Fruit fly (Drosophila melanogaster) whole organism, wandering third instar larva: ENCODE data around the gene CG6168.

Source experiments
- Abd-B ChIP-seq: fragments of >200 bp; optimal IDR thresholded peaks from 2 replicates; lab custom pipeline; 2017; ENCODE audit warnings: missing biosample characterization, missing genetic modification characterization
- CG32264 ChIP-seq: fragments of 200-800 bp; sonication (Bioruptor generic); optimal IDR thresholded peaks from 2 replicates; lab custom pipeline; 2016; ENCODE audit warnings: missing biosample characterization, missing genetic modification characterization
- CG9705 ChIP-seq: fragments of 200-800 bp; sonication (Bioruptor generic); optimal IDR thresholded peaks from 2 replicates; lab custom pipeline; 2018; ENCODE audit warnings: missing biosample characterization, mild to moderate bottlenecking, missing genetic modification characterization
- CrebA ChIP-seq: fragments of 200-800 bp; sonication (Bioruptor generic); optimal IDR thresholded peaks from 2 replicates; lab custom pipeline; 2016; ENCODE audit warnings: missing biosample characterization, mild to moderate bottlenecking, missing genetic modification characterization, borderline replicate concordance
- Dfd ChIP-seq: fragments of >200 bp; optimal IDR thresholded peaks from 2 replicates; lab custom pipeline; 2017; ENCODE audit warnings: missing biosample characterization, missing genetic modification characterization
- Dif ChIP-seq: fragments of 200-275, 200-300 bp; sonication (Bioruptor generic); optimal IDR thresholded peaks from 2 replicates; lab custom pipeline; 2018; ENCODE audit warnings: missing biosample characterization, missing genetic modification characterization; ENCODE audit not compliant: partially characterized antibody
- GATAd ChIP-seq: sonication (Bioruptor generic); optimal IDR thresholded peaks from 2 replicates; lab custom pipeline; 2016; ENCODE audit warnings: missing biosample characterization, missing genetic modification characterization
- HLH106 ChIP-seq: fragments of 200-800 bp; optimal IDR thresholded peaks from 3 replicates; lab custom pipeline; 2019; ENCODE audit warnings: missing biosample characterization, mild to moderate bottlenecking, missing genetic modification characterization, moderate library complexity
- Hnf4 ChIP-seq: fragments of 200-800 bp; sonication (Bioruptor generic); optimal IDR thresholded peaks from 2 replicates; lab custom pipeline; 2016; ENCODE audit warnings: missing biosample characterization, mild to moderate bottlenecking, missing genetic modification characterization
- Hr78 ChIP-seq: fragments of >200 bp; optimal IDR thresholded peaks from 2 replicates; lab custom pipeline; 2017; ENCODE audit warnings: missing biosample characterization, missing genetic modification characterization
- Hr83 ChIP-seq: fragments of 200-300 bp; sonication (Bioruptor generic); optimal IDR thresholded peaks from 2 replicates; lab custom pipeline; 2016; ENCODE audit warnings: missing biosample characterization, mild to moderate bottlenecking, missing genetic modification characterization, moderate library complexity; ENCODE audit not compliant: poor library complexity, severe bottlenecking
- Jra ChIP-seq: sonication (Bioruptor generic); optimal IDR thresholded peaks from 2 replicates; lab custom pipeline; 2016; ENCODE audit warnings: missing biosample characterization, missing genetic modification characterization
- Mio ChIP-seq: sonication (Bioruptor generic); optimal IDR thresholded peaks from 2 replicates; lab custom pipeline; 2016; ENCODE audit warnings: missing biosample characterization, missing genetic modification characterization
- Myc ChIP-seq: fragments of >200 bp; optimal IDR thresholded peaks from 2 replicates; lab custom pipeline; 2017
- N ChIP-seq: fragments of >200 bp; optimal IDR thresholded peaks from 2 replicates; lab custom pipeline; 2018; ENCODE audit warnings: missing biosample characterization, missing external identifiers, missing genetic modification characterization
- OdsH ChIP-seq: fragments of 200-800 bp; sonication (Bioruptor generic); optimal IDR thresholded peaks from 2 replicates; lab custom pipeline; 2016; ENCODE audit warnings: missing biosample characterization, mild to moderate bottlenecking, missing genetic modification characterization
- Rel ChIP-seq, 2 experiments: fragments of 200-800 bp; sonication (Bioruptor generic) in 1 of 2; optimal IDR thresholded peaks; 2 replicates in 1 of 2; 3 replicates in 1 of 2; lab custom pipeline; 2016 to 2019; ENCODE audit warnings: mild to moderate bottlenecking in 2 of 2, missing biosample characterization in 2 of 2, missing genetic modification characterization in 2 of 2, moderate library complexity in 1 of 2
- Sp1 ChIP-seq: fragments of 200-800 bp; sonication (Bioruptor generic); optimal IDR thresholded peaks from 3 replicates; lab custom pipeline; 2019; ENCODE audit warnings: missing biosample characterization, mild to moderate bottlenecking, missing genetic modification characterization, moderate library complexity
- Vsx2 ChIP-seq: fragments of 200-300, 225-300 bp; sonication (Bioruptor generic); optimal IDR thresholded peaks from 2 replicates; lab custom pipeline; 2018; ENCODE audit warnings: missing biosample characterization, missing genetic modification characterization; ENCODE audit not compliant: partially characterized antibody
- br ChIP-seq: fragments of 200-800 bp; sonication (Bioruptor generic); optimal IDR thresholded peaks from 2 replicates; lab custom pipeline; 2016; ENCODE audit warnings: missing biosample characterization, missing genetic modification characterization
- brk ChIP-seq: fragments of 200-800 bp; sonication (Bioruptor generic); optimal IDR thresholded peaks from 2 replicates; lab custom pipeline; 2016; ENCODE audit warnings: missing biosample characterization, mild to moderate bottlenecking, missing genetic modification characterization
- dl ChIP-seq, 2 experiments: fragments of 175-275, 200-275 bp in 1 of 2; fragments of 200-275 bp in 1 of 2; sonication (Bioruptor generic); optimal IDR thresholded peaks; lab custom pipeline; 2018; ENCODE audit warnings: mild to moderate bottlenecking in 2 of 2, missing biosample characterization in 2 of 2, missing genetic modification characterization in 2 of 2, moderate library complexity in 2 of 2; ENCODE audit not compliant: partially characterized antibody in 2 of 2, insufficient read depth in 1 of 2
- dmrt93B ChIP-seq: fragments of 200-800 bp; sonication (Bioruptor generic); optimal IDR thresholded peaks from 2 replicates; lab custom pipeline; 2018; ENCODE audit warnings: missing biosample characterization, mild to moderate bottlenecking, missing genetic modification characterization
- dsf ChIP-seq: sonication (Bioruptor generic); optimal IDR thresholded peaks from 2 replicates; lab custom pipeline; 2016; ENCODE audit warnings: missing biosample characterization, missing genetic modification characterization, borderline replicate concordance
- ey ChIP-seq: fragments of 200-800 bp; sonication (Bioruptor generic); optimal IDR thresholded peaks from 2 replicates; lab custom pipeline; 2016; ENCODE audit warnings: missing biosample characterization, missing genetic modification characterization
- foxo ChIP-seq, 2 experiments: fragments of 200-800 bp; sonication (Bioruptor generic); optimal IDR thresholded peaks; 2 replicates in 1 of 2; 3 replicates in 1 of 2; lab custom pipeline; 2016 to 2017; ENCODE audit warnings: missing biosample characterization in 2 of 2, missing genetic modification characterization in 2 of 2
- fru ChIP-seq: fragments of 200-800 bp; sonication (Bioruptor generic); optimal IDR thresholded peaks from 3 replicates; lab custom pipeline; 2016; ENCODE audit warnings: missing biosample characterization, mild to moderate bottlenecking, missing genetic modification characterization
- h ChIP-seq: fragments of 200-800 bp; sonication (Bioruptor generic); optimal IDR thresholded peaks from 3 replicates; lab custom pipeline; 2016; ENCODE audit warnings: missing biosample characterization, mild to moderate bottlenecking, missing genetic modification characterization
- jim ChIP-seq: fragments of 175-275, 200-325 bp; sonication (Bioruptor generic); optimal IDR thresholded peaks from 2 replicates; lab custom pipeline; 2016; ENCODE audit warnings: missing biosample characterization, mild to moderate bottlenecking, missing genetic modification characterization
- lola ChIP-seq: fragments of >200 bp; optimal IDR thresholded peaks from 2 replicates; lab custom pipeline; 2017; ENCODE audit warnings: missing biosample characterization, missing genetic modification characterization
- pan ChIP-seq: fragments of >200 bp; optimal IDR thresholded peaks from 2 replicates; lab custom pipeline; 2017
- psq ChIP-seq: fragments of 200-800 bp; sonication (Bioruptor generic); optimal IDR thresholded peaks from 3 replicates; lab custom pipeline; 2017; ENCODE audit warnings: missing biosample characterization, mild to moderate bottlenecking, missing genetic modification characterization, moderate library complexity
- rgr ChIP-seq: fragments of 200-800 bp; sonication (Bioruptor generic); optimal IDR thresholded peaks from 3 replicates; lab custom pipeline; 2016; ENCODE audit warnings: missing biosample characterization, mild to moderate bottlenecking, missing genetic modification characterization
- sage ChIP-seq: fragments of 200-800 bp; sonication (Bioruptor generic); optimal IDR thresholded peaks from 2 replicates; lab custom pipeline; 2016; ENCODE audit warnings: missing biosample characterization, mild to moderate bottlenecking, missing genetic modification characterization
- sv ChIP-seq: fragments of 200-800 bp; sonication (Bioruptor generic); optimal IDR thresholded peaks from 3 replicates; lab custom pipeline; 2016; ENCODE audit warnings: missing biosample characterization, missing genetic modification characterization
- tai ChIP-seq: sonication (Bioruptor generic); optimal IDR thresholded peaks from 2 replicates; lab custom pipeline; 2016; ENCODE audit warnings: missing biosample characterization, missing genetic modification characterization
- usp ChIP-seq: fragments of >200 bp; optimal IDR thresholded peaks from 2 replicates; lab custom pipeline; 2017; ENCODE audit warnings: missing biosample characterization, missing genetic modification characterization
- woc ChIP-seq: sonication (Bioruptor generic); optimal IDR thresholded peaks from 2 replicates; lab custom pipeline; 2016; ENCODE audit warnings: missing biosample characterization, mild to moderate bottlenecking, missing genetic modification characterization

The CG6168 gene

dm6 chr3L:11353002-11353401 lies 31.5 kb upstream of the CG6168 start:
- TF ChIP-seq Rel (GFP tag; optimal IDR thresholded peaks at IDR 0.05; lab: Kevin White, UChicago) = peak; percentile 69
- TF ChIP-seq Rel (tag; optimal IDR thresholded peaks at IDR 0.05; lab: Kevin White, UChicago) = peak; percentile 48
- peak; percentile 77 for TF ChIP-seq woc (GFP tag; lab: Kevin White, UChicago)
- TF ChIP-seq tai (GFP tag; lab: Kevin White, UChicago) = peak; percentile 93
- TF ChIP-seq foxo (GFP tag; optimal IDR thresholded peaks at IDR 0.05; lab: Kevin White, UChicago) = peak; percentile 93 to 97
- TF ChIP-seq lola (GFP tag; lab: Kevin White, UChicago) = no peak
- TF ChIP-seq GATAd (GFP tag; lab: Kevin White, UChicago) = peak; percentile 76
- TF ChIP-seq h (GFP tag; lab: Kevin White, UChicago) = peak; percentile 98
- peak; percentile 75 for TF ChIP-seq dmrt93B (GFP tag; lab: Kevin White, UChicago)
- peak; percentile 93 for TF ChIP-seq CG32264
- no peak for TF ChIP-seq dl (GFP tag; optimal IDR thresholded peaks at IDR 0.05; lab: Kevin White, UChicago; ENCODE audit: insufficient read depth in 1 of 2, partially characterized antibody in 2 of 2)
- TF ChIP-seq dsf (GFP tag; lab: Kevin White, UChicago) = peak; percentile 82
- no peak for TF ChIP-seq Dif
- peak; percentile 82 for TF ChIP-seq sv (GFP tag; lab: Kevin White, UChicago)
- TF ChIP-seq Hnf4 (GFP tag; lab: Kevin White, UChicago) = peak; percentile 95
- TF ChIP-seq usp (GFP tag; lab: Kevin White, UChicago) = no peak
- TF ChIP-seq Abd-B (GFP tag; lab: Kevin White, UChicago) = no peak
- peak; percentile 94 for TF ChIP-seq Jra (GFP tag; lab: Kevin White, UChicago)
- TF ChIP-seq rgr = peak; percentile 97
- TF ChIP-seq fru = peak; percentile 96
- TF ChIP-seq Vsx2 (GFP tag; lab: Kevin White, UChicago) = no peak
- TF ChIP-seq Hr78 = no peak
- no peak for TF ChIP-seq Myc (lab: Kevin White, UChicago)
- TF ChIP-seq pan (lab: Kevin White, UChicago) = no peak
- peak; percentile 48 for TF ChIP-seq jim (GFP tag; lab: Kevin White, UChicago)
- peak; percentile 82 for TF ChIP-seq CrebA (GFP tag; lab: Kevin White, UChicago)
- TF ChIP-seq sage (GFP tag; lab: Kevin White, UChicago) = peak; percentile 81
- peak; percentile 87 for TF ChIP-seq Sp1
- peak; percentile 90 for TF ChIP-seq HLH106
- peak; percentile 95 for TF ChIP-seq OdsH (GFP tag; lab: Kevin White, UChicago)
- peak; percentile 39 for TF ChIP-seq CG9705 (GFP tag; lab: Kevin White, UChicago)
- peak; percentile 97 for TF ChIP-seq ey (GFP tag; lab: Kevin White, UChicago)
- peak; percentile 79 for TF ChIP-seq Mio (GFP tag; lab: Kevin White, UChicago)
- TF ChIP-seq psq (GFP tag; lab: Kevin White, UChicago) = peak; percentile 89
- no peak for TF ChIP-seq Dfd (GFP tag; lab: Kevin White, UChicago)
- no peak for TF ChIP-seq Hr83
- TF ChIP-seq brk (GFP tag; lab: Kevin White, UChicago) = peak; percentile 92
- no peak for TF ChIP-seq N (GFP tag; lab: Kevin White, UChicago)
- peak; percentile 94 for TF ChIP-seq br (GFP tag; lab: Kevin White, UChicago)
- TF ChIP-seq, all 38 proteins: peak for 26

- TF ChIP-seq fru = peak; percentile 16
- peak; percentile 50 for TF ChIP-seq HLH106
- TF ChIP-seq usp (GFP tag; lab: Kevin White, UChicago) = no peak
- TF ChIP-seq lola (GFP tag; lab: Kevin White, UChicago) = no peak
- TF ChIP-seq CG32264 = peak; percentile 35
- peak; percentile 53 for TF ChIP-seq h (GFP tag; lab: Kevin White, UChicago)
- TF ChIP-seq rgr = peak; percentile 39
- TF ChIP-seq Hnf4 (GFP tag; lab: Kevin White, UChicago) = no peak
- peak; percentile 3 for TF ChIP-seq ey (GFP tag; lab: Kevin White, UChicago)
- TF ChIP-seq dmrt93B (GFP tag; lab: Kevin White, UChicago) = no peak
- TF ChIP-seq woc (GFP tag; lab: Kevin White, UChicago) = no peak
- peak in 1 of 2 experiments; percentile 42 for TF ChIP-seq foxo (GFP tag; optimal IDR thresholded peaks at IDR 0.05; lab: Kevin White, UChicago)
- peak; percentile 40 for TF ChIP-seq tai (GFP tag; lab: Kevin White, UChicago)
- TF ChIP-seq OdsH (GFP tag; lab: Kevin White, UChicago) = peak; percentile 28
Observed at dm6 chr3L:11351715-11352114, 30.2 kb upstream of the CG6168 start.
